Worm (Caenorhabditis elegans) whole organism, young adult: ENCODE data around the gene mcm-6.

ENCODE experiments used
- B0035.1 ChIP-seq: sonication (generic microtip); optimal IDR thresholded peaks from 2 replicates; lab custom pipeline; 2016; ENCODE audit warnings: missing genetic modification characterization, mild to moderate bottlenecking, missing compliant biosample characterization, missing genotype, missing genetic modification reagents
- B0336.3 ChIP-seq: fragments of 200-800 bp; sonication (Bioruptor generic); IDR thresholded peaks from 2 replicates; pipeline ENCODE4 v1.3.6; 2022; ENCODE audit warnings: missing genetic modification characterization, missing compliant biosample characterization
- D2030.7 ChIP-seq: fragments of 200-800 bp; sonication (Bioruptor generic); IDR thresholded peaks from 2 replicates; pipeline ENCODE4 v1.3.6; 2022; ENCODE audit warnings: missing genetic modification reagents, missing genetic modification characterization, missing compliant biosample characterization
- F23B12.7 ChIP-seq: sonication (generic microtip); optimal IDR thresholded peaks from 2 replicates; lab custom pipeline; 2017; ENCODE audit warnings: missing genetic modification characterization, mild to moderate bottlenecking, missing compliant biosample characterization, antibody characterized with exemption, moderate library complexity; ENCODE audit not compliant: insufficient read depth
- F49E8.2 ChIP-seq: sonication (generic microtip); optimal IDR thresholded peaks from 3 replicates; lab custom pipeline; 2017; ENCODE audit warnings: missing genetic modification characterization, mild to moderate bottlenecking, missing compliant biosample characterization, antibody characterized with exemption, moderate library complexity; ENCODE audit not compliant: insufficient read depth
- F55B11.4 ChIP-seq: sonication (generic microtip); optimal IDR thresholded peaks from 2 replicates; lab custom pipeline; 2016; ENCODE audit warnings: missing compliant biosample characterization, missing genetic modification characterization, borderline replicate concordance; ENCODE audit not compliant: insufficient read depth
- Y56A3A.18 ChIP-seq: fragments of 200-800 bp; sonication (Bioruptor generic); IDR thresholded peaks from 2 replicates; pipeline ENCODE4 v1.3.6; 2022; ENCODE audit warnings: missing genetic modification reagents, missing genetic modification characterization, missing compliant biosample characterization
- aptf-3 ChIP-seq: fragments of 200-800 bp; sonication (Bioruptor generic); IDR thresholded peaks from 2 replicates; pipeline ENCODE4 v1.3.6; 2022; ENCODE audit warnings: missing genetic modification characterization, missing compliant biosample characterization
- attf-3 ChIP-seq: fragments of 200-800 bp; sonication (Bioruptor generic); conservative IDR thresholded peaks from 2 replicates; pipeline ENCODE4 v1.3.6; 2022; ENCODE audit warnings: missing genetic modification reagents, missing genetic modification characterization, missing compliant biosample characterization
- bed-1 ChIP-seq: fragments of 200-800 bp; sonication (Bioruptor generic); IDR thresholded peaks from 2 replicates; pipeline ENCODE4 v1.3.6; 2022; ENCODE audit warnings: missing genetic modification reagents, missing genetic modification characterization, missing compliant biosample characterization
- bed-2 ChIP-seq: fragments of 200-800 bp; sonication (Bioruptor generic); IDR thresholded peaks from 2 replicates; pipeline ENCODE4 v1.3.6; 2022; ENCODE audit warnings: missing genetic modification reagents, missing genetic modification characterization, missing compliant biosample characterization
- cebp-1 ChIP-seq, 2 experiments: fragments of 200-800 bp in 1 of 2; sonication (Bioruptor generic) in 1 of 2; sonication (generic microtip) in 1 of 2; IDR thresholded peaks in 1 of 2; optimal IDR thresholded peaks in 1 of 2; 2 replicates each; pipeline versions ENCODE4 v1.3.6 to Lab custom; 2017 to 2022; ENCODE audit warnings: missing compliant biosample characterization in 2 of 2, missing genetic modification characterization in 2 of 2, mild to moderate bottlenecking in 1 of 2, missing genetic modification reagents in 1 of 2, moderate library complexity in 1 of 2
- cebp-2 ChIP-seq: fragments of 200-800 bp; sonication (Bioruptor generic); IDR thresholded peaks from 2 replicates; pipeline ENCODE4 v1.3.6; 2022; ENCODE audit warnings: missing genetic modification characterization, missing compliant biosample characterization
- ceh-100 ChIP-seq: fragments of 200-800 bp; sonication (Bioruptor generic); IDR thresholded peaks from 2 replicates; pipeline ENCODE4 v1.3.6; 2022; ENCODE audit warnings: missing genetic modification reagents, missing genetic modification characterization, missing compliant biosample characterization
- ceh-79 ChIP-seq: sonication (generic microtip); optimal IDR thresholded peaks from 2 replicates; lab custom pipeline; 2017; ENCODE audit warnings: mild to moderate bottlenecking, missing genetic modification characterization, missing compliant biosample characterization
- chd-7 ChIP-seq: sonication (generic microtip); optimal IDR thresholded peaks from 2 replicates; lab custom pipeline; 2016; ENCODE audit warnings: mild to moderate bottlenecking, missing genetic modification characterization, moderate library complexity, missing compliant biosample characterization
- dox-1 ChIP-seq: fragments of 200-800 bp; sonication (Bioruptor generic); IDR thresholded peaks from 2 replicates; pipeline ENCODE4 v1.3.6; 2022; ENCODE audit warnings: missing genetic modification reagents, missing genetic modification characterization, missing compliant biosample characterization
- egl-18 ChIP-seq: fragments of 200-800 bp; sonication (Bioruptor generic); IDR thresholded peaks from 2 replicates; pipeline ENCODE4 v1.3.6; 2022; ENCODE audit warnings: missing genetic modification reagents, missing genetic modification characterization, missing compliant biosample characterization
- ets-4 ChIP-seq: fragments of 200-800 bp; sonication (Bioruptor generic); optimal IDR thresholded peaks from 2 replicates; lab custom pipeline; 2018; ENCODE audit warnings: mild to moderate bottlenecking, missing genetic modification characterization, missing compliant biosample characterization
- him-1 ChIP-seq: sonication (generic microtip); optimal IDR thresholded peaks from 2 replicates; lab custom pipeline; 2016; ENCODE audit warnings: missing genotype, missing genetic modification reagents, missing genetic modification characterization, missing compliant biosample characterization
- hmg-1.2 ChIP-seq: fragments of 200-800 bp; sonication (Bioruptor generic); IDR thresholded peaks from 2 replicates; pipeline ENCODE4 v1.3.6; 2022; ENCODE audit warnings: missing genetic modification reagents, missing genetic modification characterization, missing compliant biosample characterization
- hsf-1 ChIP-seq: fragments of 200-800 bp; sonication (Bioruptor generic); IDR thresholded peaks from 2 replicates; pipeline ENCODE4 v1.3.6; 2022; ENCODE audit warnings: missing genetic modification reagents, missing genetic modification characterization, missing compliant biosample characterization
- lag-1 ChIP-seq: fragments of 200-800 bp; sonication (Bioruptor generic); IDR thresholded peaks from 2 replicates; pipeline ENCODE4 v1.3.6; 2022; ENCODE audit warnings: missing genetic modification reagents, missing genetic modification characterization, missing compliant biosample characterization
- lin-54 ChIP-seq: fragments of 200-800 bp; sonication (Bioruptor generic); optimal IDR thresholded peaks from 2 replicates; lab custom pipeline; 2018; ENCODE audit warnings: mild to moderate bottlenecking, missing genetic modification characterization, missing compliant biosample characterization
- lir-1 ChIP-seq: fragments of 200-800 bp; sonication (Bioruptor generic); conservative IDR thresholded peaks from 2 replicates; pipeline ENCODE4 v1.3.6; 2022; ENCODE audit warnings: missing genetic modification reagents, missing genetic modification characterization, missing compliant biosample characterization
- madf-10 ChIP-seq: sonication (generic microtip); optimal IDR thresholded peaks from 2 replicates; lab custom pipeline; 2016; ENCODE audit warnings: mild to moderate bottlenecking, missing genetic modification characterization, missing compliant biosample characterization
- madf-3 ChIP-seq: fragments of 200-800 bp; sonication (Bioruptor generic); IDR thresholded peaks from 2 replicates; pipeline ENCODE4 v1.3.6; 2022; ENCODE audit warnings: missing genetic modification reagents, missing genetic modification characterization, missing compliant biosample characterization
- madf-6 ChIP-seq: fragments of 200-800 bp; sonication (Bioruptor generic); IDR thresholded peaks from 2 replicates; pipeline ENCODE4 v1.3.6; 2022; ENCODE audit warnings: missing genetic modification reagents, missing genetic modification characterization, missing compliant biosample characterization
- nfya-1 ChIP-seq: sonication (generic microtip); optimal IDR thresholded peaks from 2 replicates; lab custom pipeline; 2017; ENCODE audit warnings: antibody characterized with exemption, missing compliant biosample characterization, missing genetic modification characterization, borderline replicate concordance; ENCODE audit not compliant: insufficient read depth
- nfya-2 ChIP-seq: fragments of 200-800 bp; sonication (Bioruptor generic); IDR thresholded peaks from 2 replicates; pipeline ENCODE4 v1.3.6; 2022; ENCODE audit warnings: missing genetic modification reagents, missing genetic modification characterization, missing compliant biosample characterization
- nfyb-1 ChIP-seq: fragments of 200-800 bp; sonication (Bioruptor generic); IDR thresholded peaks from 2 replicates; pipeline ENCODE4 v1.3.6; 2022; ENCODE audit warnings: missing genetic modification reagents, missing genetic modification characterization, missing compliant biosample characterization
- nhr-120 ChIP-seq: fragments of 200-800 bp; sonication (Bioruptor generic); IDR thresholded peaks from 2 replicates; pipeline ENCODE4 v1.3.6; 2022; ENCODE audit warnings: missing genetic modification characterization, missing compliant biosample characterization
- rec-8 ChIP-seq, 2 experiments: sonication (generic microtip); optimal IDR thresholded peaks; 2 replicates each; lab custom pipeline; 2016; ENCODE audit warnings: mild to moderate bottlenecking in 2 of 2, missing genetic modification characterization in 2 of 2, missing genetic modification reagents in 2 of 2, missing genotype in 2 of 2, missing biosample characterization in 1 of 2, missing compliant biosample characterization in 1 of 2, moderate library complexity in 1 of 2
- repo-1 ChIP-seq: sonication (generic microtip); optimal IDR thresholded peaks from 2 replicates; lab custom pipeline; 2017; ENCODE audit warnings: mild to moderate bottlenecking, missing genetic modification characterization, missing compliant biosample characterization
- snpc-4 ChIP-seq, 5 experiments: fragments of 150-350 bp in 1 of 5; sonication (generic microtip) in 4 of 5; optimal IDR thresholded peaks; 2 replicates each; lab custom pipeline; 2014 to 2018; ENCODE audit warnings: missing genetic modification characterization in 5 of 5, missing biosample characterization in 3 of 5, antibody characterized with exemption in 2 of 5, mild to moderate bottlenecking in 2 of 5, missing compliant biosample characterization in 2 of 5, missing genotype in 2 of 5, moderate library complexity in 2 of 5, missing genetic modification reagents in 1 of 5
- unc-130 ChIP-seq: sonication (generic microtip); optimal IDR thresholded peaks from 2 replicates; lab custom pipeline; 2016; ENCODE audit warnings: missing genetic modification reagents, missing genetic modification characterization, missing compliant biosample characterization
- unc-62 ChIP-seq: fragments of 150-350 bp; optimal IDR thresholded peaks from 2 replicates; lab custom pipeline; 2014; ENCODE audit warnings: missing biosample characterization, missing genetic modification reagents, missing genetic modification characterization
- zfh-2 ChIP-seq: fragments of 200-800 bp; sonication (Bioruptor generic); conservative IDR thresholded peaks from 2 replicates; pipeline ENCODE4 v1.3.6; 2022; ENCODE audit warnings: missing genetic modification reagents, missing genetic modification characterization, missing compliant biosample characterization
- zim-3 ChIP-seq: sonication (generic microtip); optimal IDR thresholded peaks from 2 replicates; lab custom pipeline; 2017; ENCODE audit warnings: mild to moderate bottlenecking, missing genetic modification characterization, moderate library complexity, missing compliant biosample characterization
- ztf-25 ChIP-seq: fragments of 200-800 bp; sonication (Bioruptor generic); IDR thresholded peaks from 2 replicates; pipeline ENCODE4 v1.3.6; 2022; ENCODE audit warnings: missing genetic modification reagents, missing genetic modification characterization, missing compliant biosample characterization
- ztf-28 ChIP-seq: fragments of 200-800 bp; sonication (Bioruptor generic); IDR thresholded peaks from 2 replicates; pipeline ENCODE4 v1.3.6; 2022; ENCODE audit warnings: missing genetic modification reagents, missing genetic modification characterization, missing compliant biosample characterization
- ztf-6 ChIP-seq: fragments of 200-800 bp; sonication (Bioruptor generic); IDR thresholded peaks from 2 replicates; pipeline ENCODE4 v1.3.6; 2022; ENCODE audit warnings: missing genetic modification reagents, missing genetic modification characterization, missing compliant biosample characterization

mcm-6 gene

ce11 chrIII:9782011-9782436 lies 12.1 kb upstream of the mcm-6 start, which contains the start of gene vha-2 (continued):
- peak; percentile 30; the same call in 1 of the 2 replicates for TF ChIP-seq zfh-2 (GFP tag; lab: Robert Waterston, UW)
- TF ChIP-seq madf-3, result 0 out of 2 replicates have a peak, but pooled peaks have one; percentile 64
- TF ChIP-seq nfyb-1, result peak; percentile 77
- peak; percentile 23 for TF ChIP-seq madf-10 (tag; lab: Kevin White, UChicago)
- TF ChIP-seq B0035.1 (tag; lab: Kevin White, UChicago), result peak; percentile 55
- no peak for TF ChIP-seq zim-3 (tag; lab: Kevin White, UChicago)
- peak; percentile 66 for TF ChIP-seq ets-4 (GFP tag; lab: Kevin White, UChicago)
- TF ChIP-seq ztf-6 (GFP tag; lab: Robert Waterston, UW), result no peak
- TF ChIP-seq ztf-25, result no peak
- no peak for TF ChIP-seq nfya-1 (tag; lab: Kevin White, UChicago)
- no peak for TF ChIP-seq lag-1
- TF ChIP-seq Y56A3A.18 (GFP tag; lab: Robert Waterston, UW), result 0 out of 2 replicates have a peak, but pooled peaks have one; percentile 9
- peak; percentile 53 for TF ChIP-seq ceh-79
- TF ChIP-seq chd-7 (tag; lab: Kevin White, UChicago), result peak; percentile 58
- TF ChIP-seq ceh-100 (GFP tag; lab: Robert Waterston, UW), result no peak
- no peak for TF ChIP-seq lir-1
- TF ChIP-seq, all 124 proteins: peak for 43

ce11 chrIII:9782483-9783081 lies 11.6 kb upstream of the mcm-6 start, which contains the start of gene R10E11.6:
Gene R10E11.6 (plus strand): TSS chrIII:9783006.
- peak in 1 of 2 experiments; percentile 19 for TF ChIP-seq rec-8 (tag; optimal IDR thresholded peaks at IDR 0.05; lab: Kevin White, UChicago)
- TF ChIP-seq nfya-2, result no peak
- TF ChIP-seq, all 124 proteins: peak for 1

ce11 chrIII:9783133-9783590 lies 11.0 kb upstream of the mcm-6 start:
- 0 out of 2 replicates have a peak, but pooled peaks have one; percentile 14 for TF ChIP-seq bed-1
- peak; percentile 81 for TF ChIP-seq repo-1 (tag; lab: Kevin White, UChicago)
- TF ChIP-seq snpc-4 (GFP tag; optimal IDR thresholded peaks at IDR 0.05; lab: Kevin White, UChicago), result no peak
- peak in 1 of 4 experiments; percentile 2 for TF ChIP-seq snpc-4 (tag; optimal IDR thresholded peaks at IDR 0.05; lab: Kevin White, UChicago)
- no peak for TF ChIP-seq F23B12.7 (tag; lab: Kevin White, UChicago)
- TF ChIP-seq dox-1 (GFP tag; lab: Robert Waterston, UW), result no peak
- no peak for TF ChIP-seq F55B11.4 (tag; lab: Kevin White, UChicago)
- TF ChIP-seq aptf-3, result no peak
- TF ChIP-seq lin-54, result no peak
- TF ChIP-seq lag-1, result no peak
- TF ChIP-seq cebp-2 (GFP tag; lab: Robert Waterston, UW), result 0 out of 2 replicates have a peak, but pooled peaks have one; percentile 36
- TF ChIP-seq cebp-1 (GFP tag; IDR thresholded peaks at IDR 0.05; lab: Robert Waterston, UW), result no peak
- TF ChIP-seq cebp-1 (tag; optimal IDR thresholded peaks at IDR 0.05; lab: Kevin White, UChicago), result peak; percentile 29
- TF ChIP-seq ztf-28 (GFP tag; lab: Robert Waterston, UW), result no peak
- TF ChIP-seq madf-3, result peak; percentile 85
- peak; percentile 42 for TF ChIP-seq madf-6 (GFP tag; lab: Robert Waterston, UW)
- no peak for TF ChIP-seq attf-3 (GFP tag; lab: Robert Waterston, UW)
- peak; percentile 24 for TF ChIP-seq F49E8.2 (tag; lab: Kevin White, UChicago)
- 0 out of 2 replicates have a peak, but pooled peaks have one; percentile 54 for TF ChIP-seq hsf-1 (GFP tag; lab: Robert Waterston, UW)
- TF ChIP-seq zfh-2 (GFP tag; lab: Robert Waterston, UW), result no peak
- TF ChIP-seq D2030.7, result no peak
- TF ChIP-seq B0035.1 (tag; lab: Kevin White, UChicago), result peak; percentile 7
- no peak for TF ChIP-seq nhr-120 (GFP tag; lab: Robert Waterston, UW)
- no peak for TF ChIP-seq bed-2 (GFP tag; lab: Robert Waterston, UW)
- TF ChIP-seq unc-130 (GFP tag; lab: Kevin White, UChicago), result no peak
- no peak for TF ChIP-seq unc-62 (GFP tag; lab: Kevin White, UChicago)
- peak; percentile 22; the same call in 1 of the 2 replicates for TF ChIP-seq hmg-1.2
- TF ChIP-seq egl-18 (GFP tag; lab: Robert Waterston, UW), result no peak
- peak; percentile 50; the same call in 1 of the 2 replicates for TF ChIP-seq B0336.3 (GFP tag; lab: Robert Waterston, UW)
- TF ChIP-seq him-1 (tag; lab: Kevin White, UChicago), result no peak
